Worm (Caenorhabditis elegans): ENCODE measurements around the gene ccch-2.
A peak's percentile ranks its signal among the peaks of the same experiment; 100 is the strongest.

Gene ccch-2

DNA sequence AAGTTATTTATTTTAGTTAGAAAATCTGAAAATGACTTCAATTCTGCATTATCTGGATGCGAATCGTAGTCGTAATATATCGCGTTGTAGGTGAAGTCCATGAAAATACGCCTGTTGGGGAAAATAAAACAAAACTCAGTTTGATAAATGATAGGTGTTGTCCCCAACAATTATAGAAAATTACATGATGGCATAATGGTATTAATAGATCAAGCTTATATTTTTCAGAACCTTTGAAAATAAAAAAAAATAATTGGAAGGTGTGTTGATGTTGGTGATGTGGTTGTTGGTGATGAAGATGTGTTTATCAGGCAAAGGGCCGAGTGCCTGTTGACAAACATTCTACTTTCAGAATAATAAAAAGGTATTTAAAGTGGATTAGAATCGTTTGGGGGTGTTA is 39.4 kb upstream of the ccch-2 start, which contains the start of gene srw-61:
Gene srw-61, minus strand, starts transcription at position 101 of the 400 bp plus-strand sequence.
- no peak for TF ChIP-seq ztf-11 (tag; optimal IDR thresholded peaks at IDR 0.05)
- TF ChIP-seq lin-13 (GFP tag; optimal IDR thresholded peaks at IDR 0.05): no peak
- no peak for TF ChIP-seq T26A8.4 (GFP tag; IDR thresholded peaks at IDR 0.05)
- TF ChIP-seq ceh-32 (tag; optimal IDR thresholded peaks at IDR 0.05; ENCODE audit: poor library complexity): no peak
- no peak for TF ChIP-seq attf-4 (tag; optimal IDR thresholded peaks at IDR 0.05)
- no peak for TF ChIP-seq set-16 (GFP tag; IDR thresholded peaks at IDR 0.05)
- TF ChIP-seq ama-1 (optimal IDR thresholded peaks at IDR 0.05): no peak
- no peak for TF ChIP-seq ceh-62 (tag; optimal IDR thresholded peaks at IDR 0.05)
- no peak for TF ChIP-seq ceh-28 (tag; optimal IDR thresholded peaks at IDR 0.05)

DNA sequence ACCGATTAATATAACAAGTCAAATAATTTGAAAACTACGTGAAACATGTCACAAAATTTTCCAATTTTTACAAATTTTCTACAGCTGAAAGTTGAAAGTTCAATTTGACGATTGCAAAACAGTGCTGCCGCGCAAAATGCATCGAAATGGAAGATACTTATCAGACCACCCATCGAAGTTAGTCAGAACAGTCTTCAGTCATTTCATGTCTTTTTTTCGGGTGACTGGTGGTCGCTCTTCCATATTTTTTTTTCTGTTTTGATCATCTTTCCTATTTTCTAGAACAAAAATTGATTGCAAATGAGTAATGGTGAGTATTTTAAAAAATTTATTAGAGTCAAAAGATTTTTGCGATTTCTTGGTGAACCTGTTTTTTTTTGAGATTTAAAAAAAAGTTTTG is 30.9 kb upstream of the ccch-2 start, which contains the start of gene F38C2.1:
Gene F38C2.1, plus strand, starts transcription at position 301 of the 400 bp plus-strand sequence.
- TF ChIP-seq jun-1 (tag; optimal IDR thresholded peaks at IDR 0.05): no peak
- TF ChIP-seq rbr-2 (tag; optimal IDR thresholded peaks at IDR 0.05): no peak
- no peak for TF ChIP-seq lsy-2 (tag; optimal IDR thresholded peaks at IDR 0.05)
- TF ChIP-seq attf-4 (tag; optimal IDR thresholded peaks at IDR 0.05): no peak
- TF ChIP-seq mdl-1 (tag; optimal IDR thresholded peaks at IDR 0.05): no peak
- no peak for TF ChIP-seq aly-2 (tag; optimal IDR thresholded peaks at IDR 0.05)
- no peak for TF ChIP-seq nhr-41 (GFP tag; IDR thresholded peaks at IDR 0.05)
- no peak for TF ChIP-seq lin-1 (GFP tag; IDR thresholded peaks at IDR 0.05)
- no peak for TF ChIP-seq ztf-11 (tag; optimal IDR thresholded peaks at IDR 0.05)
- TF ChIP-seq saeg-2 (GFP tag; IDR thresholded peaks at IDR 0.05): no peak
- no peak for TF ChIP-seq daf-19 (GFP tag; conservative IDR thresholded peaks at IDR 0.05)
- no peak for TF ChIP-seq Y75B8A.6 (GFP tag; IDR thresholded peaks at IDR 0.05)
- TF ChIP-seq daf-16 (GFP tag; optimal IDR thresholded peaks at IDR 0.05): no peak
- no peak for TF ChIP-seq daf-16 (tag; optimal IDR thresholded peaks at IDR 0.05)

ce11 chrIV:16254464-16254863 is 23.5 kb upstream of the ccch-2 start, which contains the start of gene hlh-17:
hlh-17 (plus strand) TSS chrIV:16254764.
- peak in 1 of 2 experiments; percentile 57 for TF ChIP-seq unc-62 (GFP tag; optimal IDR thresholded peaks at IDR 0.05 in 1 of 2)
- no peak for TF ChIP-seq unc-62 (tag; optimal IDR thresholded peaks at IDR 0.05)
- no peak for TF ChIP-seq madf-5 (GFP tag; IDR thresholded peaks at IDR 0.05)

DNA sequence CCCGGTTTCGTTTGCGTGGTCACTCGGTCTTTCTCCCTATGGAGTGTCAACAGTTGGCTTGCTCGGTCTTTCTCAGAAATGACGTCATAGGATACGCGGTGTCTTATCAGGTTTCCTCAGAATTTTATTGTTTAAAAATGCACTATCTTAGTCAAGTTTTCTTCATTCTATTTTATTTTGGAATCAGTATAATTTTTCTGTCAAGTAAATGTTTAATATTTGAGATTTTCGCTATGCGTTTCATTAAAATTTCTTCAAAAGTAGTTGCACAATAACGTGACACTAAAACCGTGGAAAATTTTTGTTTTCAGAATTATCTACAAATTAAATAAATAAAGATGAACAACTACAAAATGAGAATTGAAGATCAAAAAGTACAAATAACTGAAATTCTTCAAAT is 20.7 kb upstream of the ccch-2 start, which contains the start of gene hlh-31:
Gene hlh-31, plus strand, starts transcription at position 301 of the 400 bp plus-strand sequence.
- TF ChIP-seq nhr-28 (tag; optimal IDR thresholded peaks at IDR 0.05): no peak
- no peak for TF ChIP-seq mes-2 (tag; optimal IDR thresholded peaks at IDR 0.05; ENCODE audit: poor library complexity, severe bottlenecking)
- TF ChIP-seq madf-5 (GFP tag; IDR thresholded peaks at IDR 0.05): no peak
- no peak for TF ChIP-seq aly-2 (tag; optimal IDR thresholded peaks at IDR 0.05)
- no peak for TF ChIP-seq fos-1 (tag; optimal IDR thresholded peaks at IDR 0.05)
- no peak for TF ChIP-seq nhr-48 (tag; optimal IDR thresholded peaks at IDR 0.05)
- TF ChIP-seq ceh-62 (tag; optimal IDR thresholded peaks at IDR 0.05): no peak
- TF ChIP-seq hif-1 (tag; optimal IDR thresholded peaks at IDR 0.05): no peak
- no peak for TF ChIP-seq egl-27 (tag; optimal IDR thresholded peaks at IDR 0.05)
- TF ChIP-seq nhr-111 (GFP tag; optimal IDR thresholded peaks at IDR 0.05): no peak
- TF ChIP-seq dmd-8 (GFP tag; IDR thresholded peaks at IDR 0.05): no peak
- TF ChIP-seq ctbp-1 (GFP tag; IDR thresholded peaks at IDR 0.05): no peak
- TF ChIP-seq snpc-4 (tag; optimal IDR thresholded peaks at IDR 0.05): no peak
- TF ChIP-seq zip-11 (GFP tag; IDR thresholded peaks at IDR 0.05): no peak
- TF ChIP-seq lin-29 (GFP tag; IDR thresholded peaks at IDR 0.05): no peak
- no peak for TF ChIP-seq snpc-1.2 (GFP tag; IDR thresholded peaks at IDR 0.05)
